Worm (Caenorhabditis elegans): ENCODE data around the gene srv-8.

DNA sequence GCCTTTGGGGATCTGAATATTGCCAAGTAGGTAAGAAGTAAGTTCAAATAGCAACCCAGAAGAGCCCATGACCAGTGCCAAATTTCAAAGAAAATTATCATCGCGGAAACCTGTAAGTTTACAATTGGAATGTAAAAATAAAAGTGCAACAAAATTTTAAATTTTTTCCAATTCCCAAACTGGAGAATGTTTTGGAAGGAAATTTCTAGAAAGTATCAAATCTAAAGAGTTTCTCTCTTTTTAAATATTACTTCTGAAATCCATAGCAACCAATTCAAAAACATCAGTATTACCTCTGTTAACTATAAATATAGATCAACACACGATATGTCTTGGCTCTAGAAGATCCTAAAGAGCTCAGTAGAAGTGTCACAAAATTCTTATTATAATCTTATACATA, 8.1 kb upstream of the srv-8 start, which contains the start of gene srd-19:
- TF ChIP-seq ets-4 (tag; optimal IDR thresholded peaks at IDR 0.05) = no peak
- TF ChIP-seq pag-3 (tag; optimal IDR thresholded peaks at IDR 0.05; ENCODE audit: borderline replicate concordance) = no peak

Measured in whole organism, late embryonic.